Worm (Caenorhabditis elegans) whole organism, L2 larva: ENCODE data around the gene str-173.

ENCODE experiments used
- aly-2 ChIP-seq: fragments of 150-350 bp; optimal IDR thresholded peaks from 2 replicates; lab custom pipeline; 2014; ENCODE audit warnings: missing biosample characterization, missing genetic modification characterization
- ama-1 ChIP-seq: fragments of 150-350 bp; optimal IDR thresholded peaks from 2 replicates; lab custom pipeline; 2018; ENCODE audit warnings: inconsistent platforms
- mdl-1 ChIP-seq, 2 experiments: fragments of 150-350 bp in 1 of 2; sonication (generic microtip) in 1 of 2; optimal IDR thresholded peaks; 2 replicates each; lab custom pipeline; 2017; ENCODE audit warnings: missing biosample characterization in 2 of 2, missing genetic modification characterization in 2 of 2
- nhr-12 ChIP-seq: fragments of 150-350 bp; optimal IDR thresholded peaks from 2 replicates; lab custom pipeline; 2014; ENCODE audit warnings: missing biosample characterization, missing genetic modification characterization
- snpc-4 ChIP-seq: fragments of 150-350 bp; optimal IDR thresholded peaks from 2 replicates; lab custom pipeline; 2014; ENCODE audit warnings: missing biosample characterization, missing genetic modification characterization

ce11 chrIV:4909039-4909438 lies 47.5 kb downstream of the str-173 start, which contains the start of gene str-159:
- TF ChIP-seq mdl-1 (tag; optimal IDR thresholded peaks at IDR 0.05; lab: Kevin White, UChicago) (no peak), snpc-4 (tag; lab: Kevin White, UChicago) (no peak), aly-2 (tag; lab: Kevin White, UChicago) (no peak), nhr-12 (tag; lab: Kevin White, UChicago) (no peak), ama-1 (lab: Kevin White, UChicago) (no peak)
